Worm (Caenorhabditis elegans) whole organism, early embryonic: ENCODE measurements around the gene pri-1.

Source experiments
- B0310.2 ChIP-seq: sonication (generic microtip); optimal IDR thresholded peaks from 2 replicates; lab custom pipeline; 2016; ENCODE audit warnings: mild to moderate bottlenecking, missing genetic modification characterization, missing compliant biosample characterization
- F13C5.2 ChIP-seq: sonication (generic microtip); optimal IDR thresholded peaks from 2 replicates; lab custom pipeline; 2017; ENCODE audit warnings: mild to moderate bottlenecking, missing genetic modification characterization, inconsistent platforms, missing compliant biosample characterization
- aly-1 ChIP-seq: sonication (generic microtip); optimal IDR thresholded peaks from 2 replicates; lab custom pipeline; 2016; ENCODE audit warnings: missing genetic modification characterization, missing compliant biosample characterization
- ama-1 ChIP-seq: fragments of 150-350 bp; optimal IDR thresholded peaks from 2 replicates; lab custom pipeline; 2014
- ceh-13 ChIP-seq: fragments of 200-800 bp; sonication (Bioruptor generic); optimal IDR thresholded peaks from 2 replicates; lab custom pipeline; 2018; ENCODE audit warnings: mild to moderate bottlenecking, missing genetic modification characterization, missing compliant biosample characterization
- ceh-36 ChIP-seq: sonication (generic microtip); optimal IDR thresholded peaks from 2 replicates; lab custom pipeline; 2016; ENCODE audit warnings: missing genetic modification characterization, inconsistent platforms, missing compliant biosample characterization
- ets-7 ChIP-seq: sonication (generic microtip); optimal IDR thresholded peaks from 2 replicates; lab custom pipeline; 2016; ENCODE audit warnings: missing genotype, missing genetic modification characterization, missing compliant biosample characterization
- flt-1 ChIP-seq: fragments of 200-800 bp; sonication (Bioruptor generic); IDR thresholded peaks from 2 replicates; pipeline ENCODE4 v1.3.6; 2022; ENCODE audit warnings: missing genetic modification characterization, missing compliant biosample characterization
- hmbx-1 ChIP-seq: sonication (generic microtip); optimal IDR thresholded peaks from 2 replicates; lab custom pipeline; 2016; ENCODE audit warnings: mild to moderate bottlenecking, missing genetic modification characterization, missing compliant biosample characterization
- hmg-4 ChIP-seq: fragments of 200-800 bp; sonication (Bioruptor generic); optimal IDR thresholded peaks from 2 replicates; lab custom pipeline; 2018; ENCODE audit warnings: mild to moderate bottlenecking, missing genetic modification characterization, missing compliant biosample characterization
- hnd-1 ChIP-seq: sonication (generic microtip); optimal IDR thresholded peaks from 2 replicates; lab custom pipeline; 2016; ENCODE audit warnings: missing genetic modification characterization, missing compliant biosample characterization
- pes-1 ChIP-seq: fragments of 200-800 bp; sonication (Bioruptor generic); IDR thresholded peaks from 2 replicates; pipeline ENCODE4 v1.3.6; 2022; ENCODE audit warnings: missing genetic modification reagents, missing genetic modification characterization, missing compliant biosample characterization
- scrt-1 ChIP-seq: fragments of 200-800 bp; sonication (Bioruptor generic); IDR thresholded peaks from 2 replicates; pipeline ENCODE4 v1.3.6; 2022; ENCODE audit warnings: missing genetic modification characterization, missing compliant biosample characterization
- sea-1 ChIP-seq: fragments of 200-800 bp; sonication (Bioruptor generic); conservative IDR thresholded peaks from 2 replicates; pipeline ENCODE4 v1.3.6; 2022; ENCODE audit warnings: missing genetic modification characterization, missing compliant biosample characterization
- tbx-11 ChIP-seq: fragments of 200-800 bp; sonication (Bioruptor generic); IDR thresholded peaks from 2 replicates; pipeline ENCODE4 v1.3.6; 2022; ENCODE audit warnings: missing genetic modification characterization, missing compliant biosample characterization
- tbx-37 ChIP-seq: fragments of 200-800 bp; sonication (Bioruptor generic); conservative IDR thresholded peaks from 2 replicates; pipeline ENCODE4 v1.3.6; 2022; ENCODE audit warnings: missing genetic modification reagents, missing genetic modification characterization, missing compliant biosample characterization
- tra-4 ChIP-seq: sonication (generic microtip); optimal IDR thresholded peaks from 2 replicates; lab custom pipeline; 2017; ENCODE audit warnings: missing genetic modification characterization, missing compliant biosample characterization

Gene pri-1

DNA sequence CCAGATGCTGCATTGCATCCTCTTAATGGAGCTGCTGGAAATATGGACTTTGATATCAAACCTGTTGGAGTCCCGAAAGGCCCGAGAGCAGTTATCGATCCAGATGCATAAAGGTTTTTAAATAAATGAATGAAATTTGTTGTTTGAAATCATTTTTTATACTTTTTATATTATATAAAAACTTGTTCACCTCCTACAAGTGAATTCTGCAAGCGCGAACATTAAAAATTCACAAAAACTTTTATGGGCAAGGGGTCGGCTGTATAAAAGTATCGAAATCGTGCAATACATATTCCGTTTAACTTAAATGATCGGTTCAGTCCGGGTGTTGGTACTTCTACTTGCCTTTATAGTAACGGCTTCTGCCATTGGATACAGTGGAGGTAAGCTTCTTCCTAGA, 15.9 kb downstream of the pri-1 start, which contains the start of gene F58A4.1:
F58A4.1 (plus strand) TSS at position 301 of the 400 bp plus-strand sequence.
- TF ChIP-seq B0310.2 (tag; lab: Kevin White, UChicago) (no peak), sea-1 (GFP tag; lab: Robert Waterston, UW) (no peak), scrt-1 (GFP tag; lab: Robert Waterston, UW) (no peak), ets-7 (tag; lab: Kevin White, UChicago) (no peak), F13C5.2 (tag; lab: Kevin White, UChicago) (no peak), flt-1 (no peak), hmbx-1 (tag; lab: Kevin White, UChicago) (no peak), hnd-1 (tag; lab: Kevin White, UChicago) (no peak), ceh-36 (no peak), pes-1 (GFP tag; lab: Robert Waterston, UW) (no peak), tbx-11 (GFP tag; lab: Robert Waterston, UW) (no peak)

DNA sequence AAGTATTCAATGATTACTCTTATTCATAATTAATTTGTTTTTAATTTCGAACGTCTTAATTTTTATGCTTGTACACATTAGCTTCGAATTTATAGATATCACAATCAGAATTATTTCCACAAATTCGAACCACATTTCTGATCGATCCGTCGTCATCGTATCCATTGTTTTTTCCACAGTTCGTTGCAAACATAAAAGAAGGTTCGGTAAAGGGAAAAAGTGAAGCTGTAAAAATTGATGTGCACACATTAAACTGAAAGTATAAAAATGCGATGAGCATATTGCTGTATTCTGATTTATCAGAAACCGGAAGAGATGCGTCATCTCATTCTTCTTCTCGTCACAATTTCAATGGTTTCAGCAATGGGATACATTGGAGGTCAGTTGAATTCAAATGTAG, 17.0 kb downstream of the pri-1 start, which contains the start of gene C48B4.12:
C48B4.12 (plus strand) TSS at position 301 of the 400 bp plus-strand sequence.
- no peak for TF ChIP-seq F13C5.2 (tag; lab: Kevin White, UChicago)
- TF ChIP-seq tbx-11 (GFP tag; lab: Robert Waterston, UW) = no peak
- no peak for TF ChIP-seq ceh-13 (GFP tag; lab: Kevin White, UChicago)
- no peak for TF ChIP-seq hmg-4
- no peak for TF ChIP-seq tra-4
- TF ChIP-seq hnd-1 (tag; lab: Kevin White, UChicago) = no peak
- no peak for TF ChIP-seq flt-1
- no peak for TF ChIP-seq ets-7 (tag; lab: Kevin White, UChicago)
- TF ChIP-seq ceh-36 = no peak
- no peak for TF ChIP-seq scrt-1 (GFP tag; lab: Robert Waterston, UW)
- no peak for TF ChIP-seq aly-1 (tag; lab: Kevin White, UChicago)

DNA sequence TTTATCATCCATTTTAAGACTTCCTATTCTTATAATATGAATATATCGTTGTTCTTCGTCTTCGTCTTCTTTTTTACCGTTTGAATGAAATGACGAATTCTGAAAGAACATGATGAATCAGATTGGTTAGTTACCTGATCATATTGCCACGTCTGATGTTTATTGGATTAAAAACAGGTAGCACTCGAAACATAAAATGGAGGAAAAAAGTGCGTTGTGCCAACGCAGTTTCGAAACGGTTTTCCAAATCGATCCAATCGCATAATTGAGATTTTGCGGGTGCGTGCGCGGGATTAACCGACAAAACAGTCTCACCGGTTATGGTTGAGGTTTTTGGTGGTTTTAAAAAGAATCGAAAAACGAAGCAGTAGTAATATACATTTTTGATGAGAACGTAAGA, 18.5 kb downstream of the pri-1 start, which contains the start of gene rom-2:
rom-2 (minus strand) TSS at position 101 of the 400 bp plus-strand sequence.
- no peak for TF ChIP-seq aly-1 (tag; lab: Kevin White, UChicago)
- no peak for TF ChIP-seq ceh-13 (GFP tag; lab: Kevin White, UChicago)
- no peak for TF ChIP-seq hmg-4

DNA sequence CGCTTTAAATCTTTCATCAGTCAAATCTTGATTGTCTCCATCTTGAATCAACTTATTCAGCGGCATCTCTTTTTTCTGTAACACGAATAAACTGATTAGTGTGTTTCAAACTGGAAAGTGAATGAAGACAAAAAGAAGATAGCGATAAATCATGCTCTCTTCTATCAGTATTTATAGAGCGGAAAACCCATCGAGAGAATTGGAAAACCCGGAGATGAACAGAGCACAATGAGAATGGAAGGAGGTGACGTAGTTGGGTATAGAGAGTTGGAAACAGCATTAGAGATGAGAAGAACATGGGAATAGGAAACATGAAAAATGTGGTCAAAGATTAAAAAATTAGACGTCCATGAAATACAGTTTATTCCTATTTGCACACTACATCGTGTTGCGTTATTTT, 22.0 kb downstream of the pri-1 start, which contains the start of gene acox-1.5:
acox-1.5 (minus strand) TSS at position 75 of the 400 bp plus-strand sequence.
- TF ChIP-seq tra-4 = no peak
- no peak for TF ChIP-seq scrt-1 (GFP tag; lab: Robert Waterston, UW)
- no peak for TF ChIP-seq aly-1 (tag; lab: Kevin White, UChicago)
- TF ChIP-seq flt-1 = no peak
- TF ChIP-seq ceh-13 (GFP tag; lab: Kevin White, UChicago) = no peak
- TF ChIP-seq ceh-36 = no peak
- no peak for TF ChIP-seq hmg-4
- no peak for TF ChIP-seq sea-1 (GFP tag; lab: Robert Waterston, UW)

DNA sequence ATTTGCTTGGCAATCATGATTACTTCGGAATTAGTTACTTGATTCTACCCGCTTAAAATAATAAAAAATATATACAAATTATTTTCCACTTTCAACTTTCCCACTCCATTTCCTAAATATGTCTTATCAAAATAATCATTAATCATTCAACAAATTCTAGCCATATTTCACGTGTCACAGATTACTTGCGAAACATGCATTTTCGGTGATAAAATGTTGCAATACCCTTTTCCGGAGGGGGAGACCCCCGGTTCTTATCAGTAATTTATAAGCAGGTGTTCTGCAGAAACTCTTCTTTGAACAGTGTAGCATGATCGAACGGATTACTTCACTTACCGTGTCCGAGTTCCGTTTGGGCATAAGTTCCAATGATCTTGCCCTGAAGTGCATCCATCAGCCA, 23.9 kb downstream of the pri-1 start:
- TF ChIP-seq ceh-36 (no peak), hnd-1 (tag; lab: Kevin White, UChicago) (no peak), aly-1 (tag; lab: Kevin White, UChicago) (no peak), ama-1 (lab: Kevin White, UChicago) (no peak), tbx-37 (GFP tag; lab: Robert Waterston, UW) (no peak), hmg-4 (no peak), sea-1 (GFP tag; lab: Robert Waterston, UW) (no peak), tbx-11 (GFP tag; lab: Robert Waterston, UW) (no peak), ceh-13 (GFP tag; lab: Kevin White, UChicago) (no peak), pes-1 (GFP tag; lab: Robert Waterston, UW) (no peak), F13C5.2 (tag; lab: Kevin White, UChicago) (no peak), ets-7 (tag; lab: Kevin White, UChicago) (no peak), B0310.2 (tag; lab: Kevin White, UChicago) (no peak), tra-4 (no peak), flt-1 (no peak), scrt-1 (GFP tag; lab: Robert Waterston, UW) (no peak), hmbx-1 (tag; lab: Kevin White, UChicago) (no peak)

DNA sequence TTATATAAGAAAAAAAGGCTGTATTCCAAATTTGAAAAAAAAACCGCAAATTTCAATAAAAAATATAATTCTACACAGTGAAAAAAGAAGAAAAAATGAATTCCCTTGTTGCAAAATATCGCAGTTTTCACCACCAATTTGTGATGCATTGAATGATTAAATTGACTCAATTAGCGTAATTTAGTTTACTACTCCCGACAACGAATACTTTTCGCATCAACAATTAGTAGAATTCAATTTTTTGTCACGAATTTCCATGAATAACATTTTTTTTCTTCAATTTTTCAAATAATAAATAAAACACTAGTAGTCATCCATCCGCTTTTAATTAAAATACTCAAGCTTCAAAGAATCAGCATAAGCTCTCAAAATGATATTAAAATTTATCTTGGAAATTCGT, 28.8 kb downstream of the pri-1 start:
- TF ChIP-seq hnd-1 (tag; lab: Kevin White, UChicago) (no peak), hmg-4 (no peak), ama-1 (lab: Kevin White, UChicago) (no peak), ceh-36 (no peak), flt-1 (no peak), hmbx-1 (tag; lab: Kevin White, UChicago) (no peak), B0310.2 (tag; lab: Kevin White, UChicago) (no peak), tra-4 (no peak), tbx-37 (GFP tag; lab: Robert Waterston, UW) (no peak), pes-1 (GFP tag; lab: Robert Waterston, UW) (no peak), ets-7 (tag; lab: Kevin White, UChicago) (no peak)

DNA sequence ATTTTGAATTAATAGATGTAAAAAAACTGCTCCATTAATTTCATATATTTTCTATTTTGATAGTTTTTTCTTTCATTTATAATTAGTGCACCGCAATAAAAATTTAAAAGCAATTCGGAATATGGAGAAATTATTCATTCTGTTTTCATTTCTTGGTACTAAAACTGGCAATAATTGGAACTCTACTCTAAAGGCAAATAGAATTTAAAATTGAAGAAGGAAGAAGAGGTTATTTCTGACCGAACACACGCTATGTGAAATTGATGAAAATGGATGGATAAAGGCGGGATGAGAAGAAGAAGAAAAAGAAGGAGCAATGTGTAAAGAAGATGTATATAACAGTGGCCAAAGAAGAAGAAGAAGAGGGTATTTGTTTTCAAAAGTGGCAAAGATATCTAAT, 30.9 kb downstream of the pri-1 start:
- no peak for TF ChIP-seq ama-1 (lab: Kevin White, UChicago)
- no peak for TF ChIP-seq sea-1 (GFP tag; lab: Robert Waterston, UW)
- TF ChIP-seq hnd-1 (tag; lab: Kevin White, UChicago) = no peak
- TF ChIP-seq hmg-4 = no peak
- TF ChIP-seq flt-1 = no peak
- no peak for TF ChIP-seq scrt-1 (GFP tag; lab: Robert Waterston, UW)
- TF ChIP-seq F13C5.2 (tag; lab: Kevin White, UChicago) = no peak
- TF ChIP-seq tra-4 = no peak
- TF ChIP-seq aly-1 (tag; lab: Kevin White, UChicago) = no peak
- no peak for TF ChIP-seq tbx-37 (GFP tag; lab: Robert Waterston, UW)
- TF ChIP-seq pes-1 (GFP tag; lab: Robert Waterston, UW) = no peak
- TF ChIP-seq ceh-36 = no peak
- no peak for TF ChIP-seq tbx-11 (GFP tag; lab: Robert Waterston, UW)
- TF ChIP-seq B0310.2 (tag; lab: Kevin White, UChicago) = no peak
- TF ChIP-seq ceh-13 (GFP tag; lab: Kevin White, UChicago) = no peak
- TF ChIP-seq hmbx-1 (tag; lab: Kevin White, UChicago) = no peak
- no peak for TF ChIP-seq ets-7 (tag; lab: Kevin White, UChicago)
